Worm (Caenorhabditis elegans): ENCODE data around the gene irld-48.

Gene irld-48

DNA sequence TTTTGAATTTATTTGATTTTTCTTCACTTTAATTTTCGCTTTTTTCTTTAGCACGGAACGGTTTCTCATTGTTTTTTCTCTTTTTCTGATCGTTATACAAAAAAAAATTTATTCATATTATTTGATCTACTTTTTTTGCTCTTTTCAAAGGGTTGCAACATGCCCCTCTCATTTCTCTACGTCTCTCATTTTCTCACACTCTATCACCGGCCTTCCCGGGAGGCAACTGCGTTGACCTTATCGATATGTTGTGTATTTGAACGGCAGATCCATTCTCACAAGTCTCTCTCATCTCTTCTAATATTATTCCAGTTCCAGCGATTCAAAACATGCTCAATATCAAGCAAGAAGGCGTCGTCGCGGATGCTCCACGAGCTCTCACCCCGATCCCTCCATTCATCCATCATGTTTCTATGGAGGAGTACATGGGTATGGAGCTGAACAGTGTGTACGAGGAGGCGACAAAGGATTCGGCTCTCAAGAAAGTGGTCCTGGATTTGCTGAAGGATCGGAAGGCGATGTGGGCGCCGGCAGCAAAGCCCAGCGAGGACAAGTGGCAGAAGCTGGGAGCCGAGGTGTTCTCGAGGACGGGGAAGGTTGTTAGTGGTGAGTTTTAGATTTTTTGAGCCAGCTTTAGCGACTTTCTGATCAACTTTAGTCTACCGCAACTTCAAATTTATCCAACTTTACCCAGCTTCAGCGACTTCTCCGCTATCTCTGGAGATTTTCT is 44.8 kb downstream of the irld-48 start, which contains the start of gene lido-9:
TSS of gene lido-9 (plus strand) at position 234 of the 730 bp plus-strand sequence.
- TF ChIP-seq nhr-43 (tag; optimal IDR thresholded peaks at IDR 0.05; ENCODE audit: poor library complexity, severe bottlenecking) (no peak), ceh-28 (tag; optimal IDR thresholded peaks at IDR 0.05) (no peak), aly-2 (tag; optimal IDR thresholded peaks at IDR 0.05) (no peak), snpc-4 (tag; optimal IDR thresholded peaks at IDR 0.05) (no peak), fkh-10 (GFP tag; optimal IDR thresholded peaks at IDR 0.05) (no peak), ztf-4 (tag; optimal IDR thresholded peaks at IDR 0.05) (no peak), nhr-11 (tag; optimal IDR thresholded peaks at IDR 0.05) (no peak), nhr-237 (tag; optimal IDR thresholded peaks at IDR 0.05) (no peak), nhr-28 (tag; optimal IDR thresholded peaks at IDR 0.05) (no peak), elt-1 (tag; optimal IDR thresholded peaks at IDR 0.05) (no peak), elt-2 (tag; optimal IDR thresholded peaks at IDR 0.05) (no peak), lin-39 (tag; optimal IDR thresholded peaks at IDR 0.05) (no peak), nhr-76 (tag; optimal IDR thresholded peaks at IDR 0.05) (no peak), fos-1 (tag; optimal IDR thresholded peaks at IDR 0.05) (no peak), zag-1 (tag; optimal IDR thresholded peaks at IDR 0.05) (no peak), jun-1 (tag; optimal IDR thresholded peaks at IDR 0.05) (no peak), hmg-11 (tag; optimal IDR thresholded peaks at IDR 0.05) (no peak), mdl-1 (tag; optimal IDR thresholded peaks at IDR 0.05) (no peak)

DNA sequence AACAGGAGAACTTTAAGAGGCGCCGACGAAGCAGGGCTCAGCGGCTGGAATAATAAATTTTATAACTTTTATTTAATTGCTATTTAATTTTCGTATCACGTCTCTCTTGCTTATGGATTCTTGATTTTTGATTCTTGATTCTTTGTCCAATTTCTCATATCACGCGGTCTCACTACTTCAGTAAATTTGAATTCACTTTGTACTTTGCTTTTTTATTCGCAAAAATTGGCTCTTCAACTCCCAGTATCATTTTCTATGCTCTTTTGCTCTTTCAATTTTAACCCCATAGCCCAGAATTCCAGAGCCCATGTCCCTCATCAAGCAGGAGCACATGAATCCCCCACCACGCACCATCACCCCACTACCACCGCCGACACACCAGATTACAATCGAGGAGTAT is 46.3 kb downstream of the irld-48 start, which contains the start of gene lido-10:
TSS of gene lido-10 (plus strand) at position 301 of the 400 bp plus-strand sequence.
- no peak for TF ChIP-seq ztf-4 (tag; optimal IDR thresholded peaks at IDR 0.05)

DNA sequence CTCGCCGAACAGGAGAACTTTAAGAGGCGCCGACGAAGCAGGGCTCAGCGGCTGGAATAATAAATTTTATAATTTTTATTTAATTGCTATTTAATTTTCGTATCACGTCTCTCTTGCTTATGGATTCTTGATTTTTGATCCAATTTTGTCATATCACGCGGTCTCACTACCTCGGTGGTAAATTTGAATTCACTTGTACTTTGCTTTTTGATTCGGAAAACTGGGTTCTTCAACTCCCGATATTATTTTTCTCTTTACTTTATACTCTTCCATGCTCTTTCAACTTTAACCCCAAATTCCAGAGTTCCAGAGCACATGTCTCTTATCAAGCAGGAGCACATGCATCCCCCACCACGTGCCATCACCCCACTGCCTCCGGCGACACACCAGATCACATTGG is 47.8 kb downstream of the irld-48 start, which contains the start of gene lido-11:
TSS of gene lido-11 (plus strand) at position 301 of the 400 bp plus-strand sequence.
- TF ChIP-seq nhr-28 (tag; optimal IDR thresholded peaks at IDR 0.05) (no peak), zag-1 (tag; optimal IDR thresholded peaks at IDR 0.05) (no peak), egl-5 (tag; optimal IDR thresholded peaks at IDR 0.05) (no peak), lsy-12 (tag; optimal IDR thresholded peaks at IDR 0.05) (no peak), nhr-43 (tag; optimal IDR thresholded peaks at IDR 0.05; ENCODE audit: poor library complexity, severe bottlenecking) (no peak), nhr-25 (tag; optimal IDR thresholded peaks at IDR 0.05) (no peak), mml-1 (tag; optimal IDR thresholded peaks at IDR 0.05) (no peak)

DNA sequence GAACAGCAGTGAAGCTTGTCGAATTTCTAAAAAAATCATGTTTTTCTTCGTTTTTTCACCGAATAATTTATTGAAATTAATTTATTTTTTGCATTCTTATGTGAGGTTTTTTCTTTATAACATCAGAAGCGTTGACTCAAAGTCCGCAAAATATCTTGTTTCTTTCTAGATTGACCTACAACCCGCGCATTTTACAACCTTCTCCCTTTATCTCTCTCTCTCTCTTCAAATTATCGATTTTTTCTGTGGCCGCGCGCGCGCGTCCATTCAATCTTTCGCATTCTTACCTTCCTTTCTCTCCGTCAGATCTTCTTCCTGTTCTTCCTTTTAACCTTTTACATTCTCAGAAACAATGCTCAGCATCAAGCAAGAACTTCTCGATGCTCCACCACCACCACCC is 49.6 kb downstream of the irld-48 start, which contains the start of gene lido-12:
TSS of gene lido-12 (plus strand) at position 301 of the 400 bp plus-strand sequence.
- TF ChIP-seq ceh-82 (tag; optimal IDR thresholded peaks at IDR 0.05), result no peak
- no peak for TF ChIP-seq elt-1 (tag; optimal IDR thresholded peaks at IDR 0.05)
- no peak for TF ChIP-seq nfya-1 (tag; optimal IDR thresholded peaks at IDR 0.05; ENCODE audit: insufficient read depth)
